Worm (Caenorhabditis elegans): ENCODE data around the gene srh-194.
"Not testable (repeated sequence)": the region's sequence is repeated elsewhere in the genome, so short reads cannot be mapped to it uniquely, and the experiment has no call there.

Gene srh-194

ce11 chrV:4293425-4293824, at the start of gene srh-194:
Gene srh-194, minus strand, starts transcription at chrV:4293525.
- TF ChIP-seq lsy-2, lin-39, mab-5 (tag; optimal IDR thresholded peaks at IDR 0.05): not testable (repeated sequence)

- TF ChIP-seq skn-1 (tag; optimal IDR thresholded peaks at IDR 0.05) (no peak), lin-39 (tag; optimal IDR thresholded peaks at IDR 0.05) (no peak), nhr-6 (tag; optimal IDR thresholded peaks at IDR 0.05) (no peak), blmp-1 (tag; optimal IDR thresholded peaks at IDR 0.05; ENCODE audit: insufficient read depth) (no peak), nhr-12 (tag; optimal IDR thresholded peaks at IDR 0.05) (no peak), dmd-4 (tag; optimal IDR thresholded peaks at IDR 0.05) (no peak), Y55F3AM.14 (GFP tag; optimal IDR thresholded peaks at IDR 0.05) (no peak), aly-2 (tag; optimal IDR thresholded peaks at IDR 0.05) (no peak), nhr-23 (tag; optimal IDR thresholded peaks at IDR 0.05) (no peak), nhr-10 (tag; optimal IDR thresholded peaks at IDR 0.05) (no peak), unc-55 (GFP tag; optimal IDR thresholded peaks at IDR 0.05) (no peak), sem-4 (tag; optimal IDR thresholded peaks at IDR 0.05) (no peak), F13H6.1 (tag; optimal IDR thresholded peaks at IDR 0.05) (no peak), elt-1 (tag; optimal IDR thresholded peaks at IDR 0.05) (no peak), ztf-11 (tag; optimal IDR thresholded peaks at IDR 0.05) (no peak), egl-27 (tag; optimal IDR thresholded peaks at IDR 0.05) (no peak), lin-13 (GFP tag; optimal IDR thresholded peaks at IDR 0.05) (no peak)
Measured at ce11 chrV:4341736-4342135, 48.4 kb upstream of the srh-194 start.

DNA sequence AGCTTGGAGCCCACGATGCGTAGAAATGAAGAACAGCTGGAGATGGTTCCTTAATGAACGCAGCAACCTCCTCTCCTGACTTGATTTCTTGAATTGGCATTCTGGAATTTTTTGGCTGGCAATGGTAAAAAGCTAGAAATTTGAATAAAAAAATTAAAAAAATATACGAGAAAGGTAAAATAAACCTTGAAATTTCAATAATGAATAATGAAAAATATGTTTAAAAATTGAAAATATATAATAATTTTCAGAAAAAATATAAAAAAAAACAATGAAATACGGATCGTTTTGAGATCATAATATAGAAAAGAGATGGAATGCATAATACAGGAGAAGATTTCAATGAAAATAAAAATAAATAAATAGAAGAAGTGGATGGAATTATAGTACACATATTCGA, 47.9 kb upstream of the srh-194 start, which contains the start of gene glrx-3:
Gene glrx-3 (minus strand): TSS at position 101 of the 400 bp plus-strand sequence.
- TF ChIP-seq blmp-1 (tag; optimal IDR thresholded peaks at IDR 0.05; ENCODE audit: insufficient read depth) (no peak), ama-1 (optimal IDR thresholded peaks at IDR 0.05) (no peak), lin-13 (GFP tag; optimal IDR thresholded peaks at IDR 0.05) (no peak), ztf-1 (GFP tag; conservative IDR thresholded peaks at IDR 0.05) (no peak), nhr-12 (tag; optimal IDR thresholded peaks at IDR 0.05) (no peak)

DNA sequence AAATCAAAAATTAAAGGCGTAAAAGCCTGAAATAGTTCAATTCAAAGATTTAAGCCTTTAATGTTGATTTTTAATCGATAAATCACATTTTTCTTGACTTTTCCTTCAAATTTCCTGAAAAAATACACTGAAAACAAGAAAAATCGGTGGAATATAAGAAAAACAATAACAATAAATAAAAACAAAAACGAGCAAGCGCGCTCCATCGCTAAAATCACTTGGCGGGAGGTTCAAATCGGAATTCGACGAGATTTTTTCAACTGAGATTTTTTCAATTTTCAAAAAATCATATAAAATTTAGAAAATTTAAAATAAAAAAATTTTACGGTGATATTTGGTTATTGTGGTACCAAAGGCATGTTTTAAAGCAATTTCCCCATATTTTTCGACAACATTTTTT, 46.2 kb upstream of the srh-194 start:
- peak; percentile 15 for TF ChIP-seq unc-55 (GFP tag; optimal IDR thresholded peaks at IDR 0.05)
- TF ChIP-seq elt-3 (tag; optimal IDR thresholded peaks at IDR 0.05): no peak
- peak; percentile 71 for TF ChIP-seq gmeb-1 (tag; optimal IDR thresholded peaks at IDR 0.05)

- not testable (repeated sequence) for TF ChIP-seq ama-1 (optimal IDR thresholded peaks at IDR 0.05); ZK546.5 (tag; optimal IDR thresholded peaks at IDR 0.05); ceh-82 (tag; optimal IDR thresholded peaks at IDR 0.05)
Measured at ce11 chrV:4336462-4336861, 43.1 kb upstream of the srh-194 start, which contains the start of gene irld-1. Gene irld-1, plus strand, starts transcription at chrV:4336762.

- TF ChIP-seq ama-1 (optimal IDR thresholded peaks at IDR 0.05) (no peak), ztf-1 (GFP tag; conservative IDR thresholded peaks at IDR 0.05) (no peak), ztf-4 (tag; optimal IDR thresholded peaks at IDR 0.05) (no peak), R02D3.7 (tag; optimal IDR thresholded peaks at IDR 0.05) (no peak), ceh-82 (tag; optimal IDR thresholded peaks at IDR 0.05) (no peak), sma-9 (GFP tag; optimal IDR thresholded peaks at IDR 0.05) (no peak), sma-9 (tag; optimal IDR thresholded peaks at IDR 0.05) (no peak), nhr-12 (tag; optimal IDR thresholded peaks at IDR 0.05) (no peak), unc-55 (GFP tag; optimal IDR thresholded peaks at IDR 0.05) (no peak), snpc-4 (tag; optimal IDR thresholded peaks at IDR 0.05) (no peak), lin-11 (tag; optimal IDR thresholded peaks at IDR 0.05) (no peak)
Measured at ce11 chrV:4332450-4332849, 39.1 kb upstream of the srh-194 start, which contains the start of gene oac-12. Gene oac-12, minus strand, starts transcription at chrV:4332550.

DNA sequence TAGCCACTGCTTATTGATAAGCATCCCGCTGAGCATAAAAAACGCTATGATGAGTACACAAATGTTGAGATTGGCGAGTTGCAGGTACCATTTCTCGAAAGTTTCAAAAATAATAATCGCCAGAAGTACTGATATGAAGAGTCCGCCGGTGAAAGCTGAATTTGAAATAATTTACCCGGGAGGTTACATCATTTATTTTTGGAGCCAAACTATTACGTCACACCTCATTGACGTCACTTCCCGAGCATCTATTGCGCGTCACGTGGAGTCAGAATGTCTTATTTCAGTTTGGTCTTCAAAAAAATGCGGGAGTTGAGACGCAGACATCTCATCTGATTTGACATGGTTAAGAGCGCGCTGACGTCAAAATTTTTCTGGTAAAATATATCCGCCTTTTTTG, 37.5 kb upstream of the srh-194 start:
- TF ChIP-seq lin-39 (tag; optimal IDR thresholded peaks at IDR 0.05) (no peak), zag-1 (tag; optimal IDR thresholded peaks at IDR 0.05) (no peak), peb-1 (tag; optimal IDR thresholded peaks at IDR 0.05) (no peak), lsy-2 (tag; optimal IDR thresholded peaks at IDR 0.05) (no peak), crh-2 (tag; optimal IDR thresholded peaks at IDR 0.05) (no peak), blmp-1 (tag; optimal IDR thresholded peaks at IDR 0.05; ENCODE audit: insufficient read depth) (no peak), nhr-23 (tag; optimal IDR thresholded peaks at IDR 0.05) (no peak), fos-1 (tag; optimal IDR thresholded peaks at IDR 0.05) (no peak), mab-5 (tag; optimal IDR thresholded peaks at IDR 0.05) (no peak), ztf-4 (tag; optimal IDR thresholded peaks at IDR 0.05) (no peak), ceh-16 (tag; optimal IDR thresholded peaks at IDR 0.05) (no peak), elt-1 (tag; optimal IDR thresholded peaks at IDR 0.05) (no peak), unc-62 (GFP tag; optimal IDR thresholded peaks at IDR 0.05) (no peak), ZK546.5 (tag; optimal IDR thresholded peaks at IDR 0.05) (no peak), mdl-1 (tag; optimal IDR thresholded peaks at IDR 0.05) (no peak), egl-27 (tag; optimal IDR thresholded peaks at IDR 0.05) (no peak), alr-1 (tag; optimal IDR thresholded peaks at IDR 0.05) (no peak), unc-55 (GFP tag; optimal IDR thresholded peaks at IDR 0.05) (no peak), dmd-4 (tag; optimal IDR thresholded peaks at IDR 0.05) (no peak), unc-39 (tag; optimal IDR thresholded peaks at IDR 0.05) (no peak)
